Worm (Caenorhabditis elegans): ENCODE measurements around the gene fbxa-36.

fbxa-36 gene

DNA sequence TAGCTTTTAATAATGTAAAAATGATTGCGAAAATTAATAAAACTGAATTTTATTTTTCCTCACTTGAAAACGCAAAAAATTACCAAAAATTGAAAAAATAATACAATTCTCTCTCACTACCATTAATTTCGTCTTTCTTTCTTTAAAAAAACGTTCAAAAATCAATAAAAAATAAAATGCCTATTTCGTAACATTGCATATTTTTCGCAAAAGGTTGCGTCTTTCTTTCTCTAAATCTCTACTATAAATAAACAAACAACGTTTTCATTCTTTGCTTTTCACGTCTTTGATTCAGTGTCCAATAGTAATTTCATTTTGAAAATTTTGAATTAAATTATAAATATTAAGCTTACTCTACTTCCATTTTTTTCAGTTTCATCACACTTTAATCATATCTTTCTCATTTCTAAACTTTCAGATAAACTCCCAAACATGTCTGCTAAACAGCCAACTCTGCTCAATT, 8.4 kb downstream of the fbxa-36 start, which contains the start of gene fbxa-37:
fbxa-37 (plus strand) TSS at position 413 of the 463 bp plus-strand sequence.
- peak; percentile 92 for TF ChIP-seq pha-4 (tag; optimal IDR thresholded peaks at IDR 0.05)
- no peak for TF ChIP-seq aly-2 (tag; optimal IDR thresholded peaks at IDR 0.05)
- TF ChIP-seq nfya-1 (tag; optimal IDR thresholded peaks at IDR 0.05; ENCODE audit: insufficient read depth) = peak; percentile 27
- no peak for TF ChIP-seq ceh-16 (tag; optimal IDR thresholded peaks at IDR 0.05)
- no peak for TF ChIP-seq fkh-10 (GFP tag; optimal IDR thresholded peaks at IDR 0.05)
- TF ChIP-seq eor-1 (tag; optimal IDR thresholded peaks at IDR 0.05) = no peak
- no peak for TF ChIP-seq hmg-11 (tag; optimal IDR thresholded peaks at IDR 0.05)
- TF ChIP-seq nhr-77 (tag; optimal IDR thresholded peaks at IDR 0.05) = no peak
- peak; percentile 74 for TF ChIP-seq ceh-28 (tag; optimal IDR thresholded peaks at IDR 0.05)

DNA sequence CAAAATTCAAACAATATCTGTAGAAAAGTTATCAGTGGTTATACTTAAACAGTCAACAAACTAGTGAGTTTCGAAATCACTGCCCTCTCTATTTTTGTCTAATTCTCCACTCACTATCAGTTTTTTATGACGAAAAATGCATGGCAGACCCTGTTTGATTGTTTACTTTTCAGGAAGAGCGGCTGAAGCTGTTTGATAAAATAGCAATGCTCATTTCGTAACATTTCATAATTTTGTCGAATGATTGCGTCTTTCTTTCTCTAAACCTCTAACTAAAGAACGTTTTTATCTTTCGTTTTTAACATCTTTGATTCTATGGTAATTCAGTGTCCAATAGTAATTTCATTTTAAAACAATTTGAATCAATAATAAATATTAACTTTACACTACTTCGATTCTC, 13.8 kb downstream of the fbxa-36 start:
- TF ChIP-seq pqm-1 (tag; optimal IDR thresholded peaks at IDR 0.05) (peak; percentile 98), ceh-28 (tag; optimal IDR thresholded peaks at IDR 0.05) (peak; percentile 42), pha-4 (tag; optimal IDR thresholded peaks at IDR 0.05) (peak; percentile 95), egl-27 (tag; optimal IDR thresholded peaks at IDR 0.05) (peak; percentile 45), elt-2 (tag; optimal IDR thresholded peaks at IDR 0.05) (peak; percentile 99), nhr-67 (tag; optimal IDR thresholded peaks at IDR 0.05) (no peak), jun-1 (tag; optimal IDR thresholded peaks at IDR 0.05) (peak; percentile 89), ZK546.5 (tag; optimal IDR thresholded peaks at IDR 0.05) (no peak)

DNA sequence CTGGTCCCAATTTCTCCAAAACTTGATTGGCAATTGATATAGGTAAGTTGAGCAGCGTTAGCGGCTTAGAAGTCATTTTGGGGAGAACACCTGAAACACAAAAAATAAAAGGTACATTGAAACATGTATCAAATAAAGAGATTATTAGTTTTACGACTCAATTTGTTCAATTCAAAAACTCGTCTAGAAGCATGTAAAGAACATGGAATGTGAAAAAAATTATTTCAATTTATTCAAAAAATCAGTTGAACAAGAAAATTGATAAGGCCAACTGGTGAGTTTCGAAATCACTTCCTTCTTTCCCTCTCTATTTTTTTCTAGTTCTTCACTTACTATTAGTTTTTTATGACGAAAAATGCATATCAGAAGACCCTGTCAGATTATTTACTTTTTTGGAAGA, 17.5 kb downstream of the fbxa-36 start, which contains the start of gene fbxa-30:
fbxa-30 (minus strand) TSS at position 101 of the 400 bp plus-strand sequence.
- peak; percentile 6 for TF ChIP-seq elt-2 (tag; optimal IDR thresholded peaks at IDR 0.05)
- TF ChIP-seq mdl-1 (tag; optimal IDR thresholded peaks at IDR 0.05) = no peak

DNA sequence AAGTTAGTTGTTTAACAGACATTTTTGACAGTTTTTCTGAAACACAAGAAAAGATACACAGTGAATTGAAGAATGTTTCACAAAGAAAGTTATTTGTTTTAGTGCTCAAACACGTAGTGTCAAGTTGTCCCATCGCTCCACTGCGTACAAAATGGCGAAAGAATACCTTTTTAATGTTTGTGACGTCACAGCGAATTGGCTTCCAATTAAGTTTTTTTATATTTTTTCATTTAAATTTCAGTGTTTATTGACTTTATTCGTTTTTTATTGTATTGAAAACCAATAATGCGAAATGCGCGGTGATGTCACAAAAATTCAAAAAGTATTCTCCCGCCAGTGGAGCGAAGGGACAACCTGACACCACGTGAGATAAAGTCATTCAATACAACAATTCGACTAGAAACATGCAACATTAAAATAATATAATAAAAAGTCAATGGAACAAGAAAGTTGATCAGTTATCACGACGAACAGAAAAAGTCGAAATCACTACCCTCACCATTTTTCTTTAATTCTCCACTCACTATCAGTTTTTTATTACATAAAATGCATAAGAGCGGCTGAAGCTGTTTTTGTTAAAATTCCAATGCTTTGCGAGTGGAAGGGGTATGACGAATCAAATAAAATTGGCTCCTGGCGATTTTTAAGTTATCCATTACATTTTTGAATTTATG, 19.2 kb downstream of the fbxa-36 start, which contains the start of gene fbxa-29:
fbxa-29 (minus strand) TSS at position 51 of the 674 bp plus-strand sequence.
- TF ChIP-seq mml-1 (tag; optimal IDR thresholded peaks at IDR 0.05) (no peak), nhr-28 (tag; optimal IDR thresholded peaks at IDR 0.05) (no peak), elt-2 (tag; optimal IDR thresholded peaks at IDR 0.05) (peak; percentile 72), skn-1 (tag; optimal IDR thresholded peaks at IDR 0.05) (no peak), ztf-4 (tag; optimal IDR thresholded peaks at IDR 0.05) (no peak), R02D3.7 (tag; optimal IDR thresholded peaks at IDR 0.05) (no peak), ceh-9 (tag; optimal IDR thresholded peaks at IDR 0.05) (no peak), hmg-11 (tag; optimal IDR thresholded peaks at IDR 0.05) (no peak), jun-1 (tag; optimal IDR thresholded peaks at IDR 0.05) (no peak), unc-62 (GFP tag; optimal IDR thresholded peaks at IDR 0.05) (no peak), fos-1 (tag; optimal IDR thresholded peaks at IDR 0.05) (no peak), nhr-43 (tag; optimal IDR thresholded peaks at IDR 0.05; ENCODE audit: poor library complexity, severe bottlenecking) (no peak), nhr-11 (tag; optimal IDR thresholded peaks at IDR 0.05) (no peak), ceh-28 (tag; optimal IDR thresholded peaks at IDR 0.05) (no peak), pqm-1 (tag; optimal IDR thresholded peaks at IDR 0.05) (peak; percentile 58), egl-5 (tag; optimal IDR thresholded peaks at IDR 0.05) (no peak)

DNA sequence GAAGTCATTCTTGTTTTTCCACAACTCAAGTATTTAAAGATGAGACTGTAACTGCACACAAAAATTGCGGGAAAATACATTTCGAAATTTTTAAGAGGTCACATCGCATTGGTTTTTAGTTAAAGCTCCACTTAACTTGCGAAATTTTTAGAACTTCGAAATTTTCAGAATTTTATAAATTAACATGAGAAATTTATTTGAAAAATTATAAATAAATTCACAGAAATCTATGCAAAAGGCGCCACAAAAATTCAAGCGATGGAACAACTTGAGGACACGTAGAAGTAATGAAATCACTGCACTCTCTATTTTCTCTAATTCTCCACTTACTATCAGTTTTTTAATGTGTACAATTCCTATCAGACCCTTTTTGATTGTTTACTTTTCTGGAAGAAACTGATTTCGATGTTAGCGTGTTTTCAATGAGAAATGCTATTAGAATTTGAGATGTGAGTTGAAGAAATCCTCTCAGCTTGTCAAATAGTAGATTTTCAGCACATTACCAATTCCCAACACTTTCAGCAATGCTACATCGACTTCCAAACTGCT, 21.6 kb downstream of the fbxa-36 start, which contains the start of gene fbxa-31:
fbxa-31 (minus strand) TSS at position 51 of the 549 bp plus-strand sequence.
- TF ChIP-seq nfya-1 (tag; optimal IDR thresholded peaks at IDR 0.05; ENCODE audit: insufficient read depth) (no peak), nhr-67 (tag; optimal IDR thresholded peaks at IDR 0.05) (no peak), mdl-1 (tag; optimal IDR thresholded peaks at IDR 0.05) (no peak), ceh-82 (tag; optimal IDR thresholded peaks at IDR 0.05) (no peak), elt-2 (tag; optimal IDR thresholded peaks at IDR 0.05) (peak; percentile 59), pqm-1 (tag; optimal IDR thresholded peaks at IDR 0.05) (peak; percentile 48), sea-2 (GFP tag; optimal IDR thresholded peaks at IDR 0.05) (no peak), mml-1 (tag; optimal IDR thresholded peaks at IDR 0.05) (no peak), snpc-4 (tag; optimal IDR thresholded peaks at IDR 0.05) (no peak), skn-1 (tag; optimal IDR thresholded peaks at IDR 0.05) (no peak), nhr-43 (tag; optimal IDR thresholded peaks at IDR 0.05; ENCODE audit: poor library complexity, severe bottlenecking) (no peak), pha-4 (tag; optimal IDR thresholded peaks at IDR 0.05) (peak; percentile 96)

Measured in whole organism, L3 larva.